Fruit fly (Drosophila melanogaster): ENCODE results near the gene Esp.

Gene Esp

dm6 chr3R:24875939-24876842 lies 34.5 kb downstream of the Esp start, which contains the start of gene CG3744 (continued):
- TF ChIP-seq zf30C (GFP tag; optimal IDR thresholded peaks at IDR 0.05) = peak; percentile 21
- peak; percentile 88 for TF ChIP-seq CG13123 (GFP tag; optimal IDR thresholded peaks at IDR 0.05)
- peak; percentile 76 for TF ChIP-seq gcm (GFP tag; optimal IDR thresholded peaks at IDR 0.05)
- TF ChIP-seq CG10979 (tag; optimal IDR thresholded peaks at IDR 0.05) = peak; percentile 84
- peak; percentile 82 for TF ChIP-seq CG30431 (GFP tag; optimal IDR thresholded peaks at IDR 0.05)
- peak; percentile 14 for TF ChIP-seq CG10565 (GFP tag; optimal IDR thresholded peaks at IDR 0.05)
- TF ChIP-seq tup (GFP tag; optimal IDR thresholded peaks at IDR 0.05) = peak; percentile 69
- peak; percentile 84 for TF ChIP-seq Awh (GFP tag; IDR thresholded peaks at IDR 0.05)
- TF ChIP-seq sisA (GFP tag; IDR thresholded peaks at IDR 0.05) = peak; percentile 94
- no peak for TF ChIP-seq CG1832 (GFP tag; optimal IDR thresholded peaks at IDR 0.05)
- TF ChIP-seq usp (GFP tag; optimal IDR thresholded peaks at IDR 0.05) = no peak
- peak; percentile 42 for TF ChIP-seq CG1792 (GFP tag; optimal IDR thresholded peaks at IDR 0.05)
- TF ChIP-seq Deaf1 (tag; optimal IDR thresholded peaks at IDR 0.05) = peak; percentile 65
- TF ChIP-seq mld (GFP tag; IDR thresholded peaks at IDR 0.05; ENCODE audit: partially characterized antibody) = peak; percentile 84
- peak; percentile 62 for TF ChIP-seq pb (GFP tag; optimal IDR thresholded peaks at IDR 0.05)
- peak; percentile 52 for TF ChIP-seq Dref (GFP tag; IDR thresholded peaks at IDR 0.05)
- peak; percentile 93 for TF ChIP-seq sna (GFP tag; IDR thresholded peaks at IDR 0.05; ENCODE audit: partially characterized antibody)
- peak; percentile 64 for TF ChIP-seq CG8089 (GFP tag; optimal IDR thresholded peaks at IDR 0.05)
- peak; percentile 94 for TF ChIP-seq CG2712 (tag; optimal IDR thresholded peaks at IDR 0.05)
- peak; percentile 66 for TF ChIP-seq ab (GFP tag; optimal IDR thresholded peaks at IDR 0.05)
- peak; percentile 78 for TF ChIP-seq fu2 (GFP tag; optimal IDR thresholded peaks at IDR 0.05)
- no peak for TF ChIP-seq CG4854 (GFP tag; optimal IDR thresholded peaks at IDR 0.05)
- TF ChIP-seq CG11093 (GFP tag; IDR thresholded peaks at IDR 0.05) = peak; percentile 83
- no peak for TF ChIP-seq hth (optimal IDR thresholded peaks at IDR 0.05)
- TF ChIP-seq gro (GFP tag; optimal IDR thresholded peaks at IDR 0.05) = peak; percentile 57
- TF ChIP-seq Spps (tag; optimal IDR thresholded peaks at IDR 0.05) = peak; percentile 54
- no peak for TF ChIP-seq HLHmδ (GFP tag; optimal IDR thresholded peaks at IDR 0.05)
- TF ChIP-seq CG4328 (GFP tag; optimal IDR thresholded peaks at IDR 0.05) = peak; percentile 85
- TF ChIP-seq Dip2 (GFP tag; IDR thresholded peaks at IDR 0.05) = 0 out of 2 replicates have a peak, but pooled peaks have one; percentile 9
- peak; percentile 85 for TF ChIP-seq dmrt99B (tag; optimal IDR thresholded peaks at IDR 0.05)
- peak; percentile 49 for TF ChIP-seq CG15073 (GFP tag; optimal IDR thresholded peaks at IDR 0.05)
- TF ChIP-seq Hr3 (GFP tag; optimal IDR thresholded peaks at IDR 0.05) = peak; percentile 92
- TF ChIP-seq CG13894 (tag; optimal IDR thresholded peaks at IDR 0.05) = peak; percentile 90
- TF ChIP-seq org-1 (GFP tag; optimal IDR thresholded peaks at IDR 0.05) = peak; percentile 58
- TF ChIP-seq tx (GFP tag; optimal IDR thresholded peaks at IDR 0.05) = peak; percentile 63
- TF ChIP-seq CG18599 (GFP tag; optimal IDR thresholded peaks at IDR 0.05) = peak; percentile 93
- peak; percentile 86 for TF ChIP-seq CG16815 (GFP tag; optimal IDR thresholded peaks at IDR 0.05)
- peak; percentile 65 for TF ChIP-seq nerfin-2 (GFP tag; IDR thresholded peaks at IDR 0.05; ENCODE audit: partially characterized antibody)
- TF ChIP-seq HmgZ (tag; optimal IDR thresholded peaks at IDR 0.05) = peak; percentile 73
- peak; percentile 68 for TF ChIP-seq sr (GFP tag; IDR thresholded peaks at IDR 0.05)
- TF ChIP-seq CG8944 (GFP tag; optimal IDR thresholded peaks at IDR 0.05) = peak; percentile 69
- peak; percentile 77 for TF ChIP-seq GATAe (GFP tag; conservative IDR thresholded peaks at IDR 0.05)
- no peak for TF ChIP-seq da (GFP tag; optimal IDR thresholded peaks at IDR 0.05)
- TF ChIP-seq mam (GFP tag; optimal IDR thresholded peaks at IDR 0.05) = peak; percentile 90
- no peak for TF ChIP-seq nom (GFP tag; optimal IDR thresholded peaks at IDR 0.05)
- peak; percentile 92 for TF ChIP-seq CG8765 (GFP tag; IDR thresholded peaks at IDR 0.05)
- TF ChIP-seq salm (tag; optimal IDR thresholded peaks at IDR 0.05) = peak; percentile 76
- TF ChIP-seq ap (GFP tag; IDR thresholded peaks at IDR 0.05) = peak; percentile 84
